Fruit fly (Drosophila melanogaster) Kc167 (cell line): Measurements from ENCODE around the gene grnd.

Source experiments
- insv ChIP-seq: fragments of >200 bp; optimal IDR thresholded peaks from 3 replicates; lab custom pipeline; 2018; ENCODE audit warnings: missing external identifiers
- psq ChIP-seq: fragments of >200 bp; optimal IDR thresholded peaks from 2 replicates; lab custom pipeline; 2017; ENCODE audit warnings: missing external identifiers

DNA sequence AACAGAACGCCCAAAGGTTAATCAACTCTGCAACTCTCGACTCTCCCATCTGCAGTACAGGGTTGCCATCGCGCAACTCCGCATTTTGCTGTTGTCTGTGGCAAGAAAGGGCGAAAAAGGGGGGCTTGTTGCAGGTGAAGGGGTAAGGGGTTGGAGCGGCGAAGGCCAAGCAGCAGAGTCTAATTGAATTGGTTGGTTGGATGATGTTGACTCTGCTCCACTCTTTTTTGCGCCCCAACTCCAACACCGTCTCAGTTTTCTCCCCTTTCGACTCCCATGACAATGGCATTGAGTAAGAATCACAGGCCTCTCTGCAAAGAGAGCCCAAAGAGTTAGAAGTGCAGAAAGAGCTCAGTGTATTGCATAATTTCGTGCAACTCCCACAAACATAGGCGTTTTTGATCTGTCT, 16.6 kb upstream of the grnd start:
- no peak for TF ChIP-seq psq
- TF ChIP-seq insv (lab: Kevin White, UChicago): no peak
